Worm (Caenorhabditis elegans): ENCODE results near the gene F40H6.5.

ce11 chrIII:6008989-6009610, 46.5 kb downstream of the F40H6.5 start, which contains the start of the genes gcna-1 and eftu-2:
- TF ChIP-seq unc-3 (GFP tag; conservative IDR thresholded peaks at IDR 0.05) = no peak
- no peak for TF ChIP-seq unc-3 (tag; optimal IDR thresholded peaks at IDR 0.05)
- no peak for TF ChIP-seq pha-4 (tag; optimal IDR thresholded peaks at IDR 0.05)
- no peak for TF ChIP-seq ama-1 (optimal IDR thresholded peaks at IDR 0.05)
- TF ChIP-seq pqm-1 (tag; optimal IDR thresholded peaks at IDR 0.05) = no peak
- no peak for TF ChIP-seq fkh-10 (GFP tag; optimal IDR thresholded peaks at IDR 0.05)
- no peak for TF ChIP-seq unc-55 (GFP tag; optimal IDR thresholded peaks at IDR 0.05)
- no peak for TF ChIP-seq sdc-2 (tag; optimal IDR thresholded peaks at IDR 0.05)
- no peak for TF ChIP-seq sox-4 (tag; optimal IDR thresholded peaks at IDR 0.05)
- no peak for TF ChIP-seq nhr-11 (tag; optimal IDR thresholded peaks at IDR 0.05)
- no peak for TF ChIP-seq C38D4.7 (GFP tag; optimal IDR thresholded peaks at IDR 0.05)
- no peak for TF ChIP-seq rnt-1 (tag; optimal IDR thresholded peaks at IDR 0.05)
- no peak for TF ChIP-seq tbx-2 (tag; optimal IDR thresholded peaks at IDR 0.05)

Data from whole organism, late embryonic.